Worm (Caenorhabditis elegans) whole organism, L3 larva: ENCODE measurements around the gene C52E2.4.

Source experiments
- R02D3.7 ChIP-seq: fragments of 150-350 bp; optimal IDR thresholded peaks from 2 replicates; lab custom pipeline; 2014; ENCODE audit warnings: missing biosample characterization, missing genetic modification characterization
- ama-1 ChIP-seq: fragments of 150-350 bp; optimal IDR thresholded peaks from 2 replicates; lab custom pipeline; 2018
- ceh-82 ChIP-seq: fragments of 150-350 bp; optimal IDR thresholded peaks from 2 replicates; lab custom pipeline; 2014; ENCODE audit warnings: missing biosample characterization, missing genetic modification characterization
- ceh-9 ChIP-seq: sonication (generic microtip); optimal IDR thresholded peaks from 2 replicates; lab custom pipeline; 2018; ENCODE audit warnings: missing biosample characterization, missing genetic modification characterization
- elt-2 ChIP-seq: sonication (generic microtip); optimal IDR thresholded peaks from 2 replicates; lab custom pipeline; 2016; ENCODE audit warnings: missing genetic modification reagents, mild to moderate bottlenecking, missing genetic modification characterization, missing compliant biosample characterization
- nhr-67 ChIP-seq: fragments of 150-350 bp; optimal IDR thresholded peaks from 2 replicates; lab custom pipeline; 2014; ENCODE audit warnings: missing biosample characterization, missing genetic modification characterization
- nhr-76 ChIP-seq: fragments of 150-350 bp; sonication (generic microtip); optimal IDR thresholded peaks from 5 replicates; lab custom pipeline; 2014; ENCODE audit warnings: missing biosample characterization, missing genetic modification characterization
- tbx-2 ChIP-seq: sonication (generic microtip); optimal IDR thresholded peaks from 2 replicates; lab custom pipeline; 2016; ENCODE audit warnings: mild to moderate bottlenecking, missing genetic modification characterization, missing compliant biosample characterization

- TF ChIP-seq elt-2 (tag; lab: Kevin White, UChicago) = no peak
- no peak for TF ChIP-seq R02D3.7 (tag; lab: Kevin White, UChicago)
- TF ChIP-seq ceh-82 (tag; lab: Kevin White, UChicago) = no peak
- TF ChIP-seq tbx-2 (tag; lab: Kevin White, UChicago) = no peak
- TF ChIP-seq ceh-9 = no peak
- no peak for TF ChIP-seq nhr-67 (tag; lab: Kevin White, UChicago)
- TF ChIP-seq ama-1 (lab: Kevin White, UChicago) = no peak
- TF ChIP-seq nhr-76 (tag; lab: Kevin White, UChicago) = no peak
Measured at ce11 chrII:1895278-1895677, 52.3 kb downstream of the C52E2.4 start, which contains the start of gene C46F9.5.
